Fruit fly (Drosophila melanogaster) whole organism, embryonic: ENCODE results near the gene CG5087.

Source experiments
- ATbp ChIP-seq: fragments of 200-800 bp; sonication (Bioruptor generic); optimal IDR thresholded peaks from 2 replicates; lab custom pipeline; 2017; ENCODE audit warnings: missing biosample characterization, mild to moderate bottlenecking, missing genetic modification characterization, missing genetic modification reagents
- CG10959 ChIP-seq: fragments of 200-800 bp; sonication (Bioruptor generic); IDR thresholded peaks from 2 replicates; pipeline ENCODE4 v1.3.6; 2022; ENCODE audit warnings: missing biosample characterization, missing genetic modification characterization
- CG11456 ChIP-seq: fragments of 200-800 bp; sonication (Bioruptor generic); IDR thresholded peaks from 3 replicates; pipeline ENCODE4 v1.3.6; 2022; ENCODE audit warnings: missing biosample characterization, missing genetic modification characterization
- CG12236 ChIP-seq: fragments of 200-800 bp; sonication (Bioruptor generic); optimal IDR thresholded peaks from 2 replicates; lab custom pipeline; 2016; ENCODE audit warnings: missing biosample characterization, missing genetic modification characterization
- CG13123 ChIP-seq: fragments of 200-800 bp; sonication (Bioruptor generic); optimal IDR thresholded peaks from 2 replicates; lab custom pipeline; 2016; ENCODE audit warnings: missing biosample characterization, missing genetic modification characterization
- CG14860 ChIP-seq: fragments of 200-800 bp; sonication (Bioruptor generic); IDR thresholded peaks from 3 replicates; pipeline ENCODE4 v1.3.6; 2022; ENCODE audit warnings: missing biosample characterization, missing genetic modification characterization; ENCODE audit not compliant: partially characterized antibody
- CG17612 ChIP-seq: fragments of 200-800 bp; sonication (Bioruptor generic); IDR thresholded peaks from 2 replicates; pipeline ENCODE4 v1.3.6; 2022; ENCODE audit warnings: missing biosample characterization, missing genetic modification characterization
- CG3065 ChIP-seq: fragments of 200-800 bp; sonication (Bioruptor generic); optimal IDR thresholded peaks from 2 replicates; lab custom pipeline; 2016; ENCODE audit warnings: missing biosample characterization, missing genetic modification characterization
- CG31441 ChIP-seq: fragments of 200-800 bp; sonication (Bioruptor generic); IDR thresholded peaks from 2 replicates; pipeline ENCODE4 v1.3.6; 2022; ENCODE audit warnings: missing biosample characterization, missing genetic modification characterization
- CG3407 ChIP-seq: fragments of 200-800 bp; sonication (Bioruptor generic); optimal IDR thresholded peaks from 2 replicates; lab custom pipeline; 2018; ENCODE audit warnings: missing biosample characterization, mild to moderate bottlenecking, missing genetic modification characterization
- CG34422 ChIP-seq: fragments of 200-800 bp; sonication (Bioruptor generic); IDR thresholded peaks from 3 replicates; pipeline ENCODE4 v1.3.6; 2022; ENCODE audit warnings: missing biosample characterization, missing genetic modification characterization
- CG3838 ChIP-seq: fragments of 200-800 bp; sonication (Bioruptor generic); optimal IDR thresholded peaks from 3 replicates; lab custom pipeline; 2016; ENCODE audit warnings: missing biosample characterization, missing genetic modification characterization
- CG4730 ChIP-seq: fragments of 200-800 bp; sonication (Bioruptor generic); IDR thresholded peaks from 2 replicates; pipeline ENCODE4 v1.3.6; 2022; ENCODE audit warnings: missing biosample characterization, missing genetic modification characterization
- CG4820 ChIP-seq: fragments of 200-800 bp; sonication (Bioruptor generic); optimal IDR thresholded peaks from 3 replicates; lab custom pipeline; 2016; ENCODE audit warnings: missing biosample characterization, missing genetic modification characterization
- CG4854 ChIP-seq: fragments of 200-800 bp; sonication (Bioruptor generic); optimal IDR thresholded peaks from 2 replicates; lab custom pipeline; 2016; ENCODE audit warnings: missing biosample characterization, missing genetic modification characterization, inconsistent platforms
- CG9797 ChIP-seq: fragments of 200-800 bp; sonication (Bioruptor generic); optimal IDR thresholded peaks from 3 replicates; lab custom pipeline; 2018; ENCODE audit warnings: missing biosample characterization, mild to moderate bottlenecking, missing genetic modification characterization
- CHES-1-like ChIP-seq: fragments of 200-800 bp; sonication (Bioruptor generic); optimal IDR thresholded peaks from 2 replicates; lab custom pipeline; 2016; ENCODE audit warnings: missing biosample characterization, missing genetic modification characterization
- Dref ChIP-seq: fragments of 200-800 bp; sonication (Bioruptor generic); IDR thresholded peaks from 2 replicates; pipeline ENCODE4 v1.3.6; 2022; ENCODE audit warnings: missing biosample characterization, missing genetic modification characterization
- Eip74EF ChIP-seq, 2 experiments: fragments of 200-800 bp in 1 of 2; fragments of >200 bp in 1 of 2; sonication (Bioruptor generic) in 1 of 2; optimal IDR thresholded peaks; 2 replicates each; lab custom pipeline; 2017 to 2019; ENCODE audit warnings: missing biosample characterization in 2 of 2, missing genetic modification characterization in 2 of 2, mild to moderate bottlenecking in 1 of 2, moderate library complexity in 1 of 2
- Ets65A ChIP-seq: fragments of 200-800 bp; sonication (Bioruptor generic); peaks from one replicate; lab custom pipeline; 2016; ENCODE audit warnings: missing biosample characterization, missing genetic modification characterization
- Ets97D ChIP-seq: fragments of 200-800 bp; sonication (Bioruptor generic); optimal IDR thresholded peaks from 3 replicates; lab custom pipeline; 2016; ENCODE audit warnings: missing biosample characterization, missing genetic modification characterization
- Fer2 ChIP-seq: fragments of 200-800 bp; sonication (Bioruptor generic); optimal IDR thresholded peaks from 2 replicates; lab custom pipeline; 2018; ENCODE audit warnings: missing biosample characterization, mild to moderate bottlenecking, missing genetic modification characterization, moderate library complexity
- Hmx ChIP-seq: fragments of 200-800 bp; sonication (Bioruptor generic); optimal IDR thresholded peaks from 2 replicates; lab custom pipeline; 2016; ENCODE audit warnings: missing biosample characterization, missing genetic modification characterization
- Lim3 ChIP-seq: fragments of 200-800 bp; sonication (Bioruptor generic); IDR thresholded peaks from 2 replicates; pipeline ENCODE4 v1.3.6; 2022; ENCODE audit warnings: missing biosample characterization, missing genetic modification characterization
- Myb ChIP-seq: fragments of 200-800 bp; sonication (Bioruptor generic); optimal IDR thresholded peaks from 2 replicates; lab custom pipeline; 2016; ENCODE audit warnings: missing biosample characterization, missing genetic modification characterization
- Oli ChIP-seq: fragments of 200-800 bp; sonication (Bioruptor generic); optimal IDR thresholded peaks from 2 replicates; lab custom pipeline; 2018; ENCODE audit warnings: missing biosample characterization, mild to moderate bottlenecking, missing genetic modification characterization, moderate library complexity
- Opbp ChIP-seq: fragments of 200-800 bp; sonication (Bioruptor generic); IDR thresholded peaks from 3 replicates; pipeline ENCODE4 v1.3.6; 2022; ENCODE audit warnings: missing biosample characterization, missing genetic modification characterization; ENCODE audit not compliant: partially characterized antibody
- PHDP ChIP-seq: fragments of 200-800 bp; sonication (Bioruptor generic); optimal IDR thresholded peaks from 3 replicates; lab custom pipeline; 2018; ENCODE audit warnings: missing biosample characterization, mild to moderate bottlenecking, missing genetic modification characterization, moderate library complexity
- Ptx1 ChIP-seq: fragments of 200-800 bp; sonication (Bioruptor generic); IDR thresholded peaks from 2 replicates; pipeline ENCODE4 v1.3.6; 2022; ENCODE audit warnings: missing biosample characterization, missing genetic modification characterization
- Six4 ChIP-seq: fragments of 200-800 bp; sonication (Bioruptor generic); optimal IDR thresholded peaks from 2 replicates; lab custom pipeline; 2016; ENCODE audit warnings: missing biosample characterization, missing genetic modification characterization
- Spps ChIP-seq: fragments of 200-800 bp; sonication (Bioruptor generic); optimal IDR thresholded peaks from 2 replicates; lab custom pipeline; 2018; ENCODE audit warnings: missing biosample characterization, mild to moderate bottlenecking, missing genetic modification characterization
- Vsx1 ChIP-seq: fragments of 200-800 bp; sonication (Bioruptor generic); optimal IDR thresholded peaks from 2 replicates; lab custom pipeline; 2017; ENCODE audit warnings: missing biosample characterization, mild to moderate bottlenecking, missing genetic modification characterization, missing genetic modification reagents
- amos ChIP-seq: fragments of 200-800 bp; sonication (Bioruptor generic); IDR thresholded peaks from 2 replicates; pipeline ENCODE4 v1.3.6; 2022; ENCODE audit warnings: missing biosample characterization, missing genetic modification characterization; ENCODE audit not compliant: partially characterized antibody
- ato ChIP-seq: fragments of 200-800 bp; sonication (Bioruptor generic); IDR thresholded peaks from 2 replicates; pipeline ENCODE4 v1.3.6; 2022; ENCODE audit warnings: missing biosample characterization, missing genetic modification characterization; ENCODE audit not compliant: partially characterized antibody
- ci ChIP-seq: fragments of 200-800 bp; sonication (Bioruptor generic); IDR thresholded peaks from 3 replicates; pipeline ENCODE4 v1.3.6; 2022; ENCODE audit warnings: missing biosample characterization, missing genetic modification characterization
- crc ChIP-seq: fragments of 200-800 bp; sonication (Bioruptor generic); optimal IDR thresholded peaks from 2 replicates; lab custom pipeline; 2016; ENCODE audit warnings: missing biosample characterization, missing genetic modification characterization
- disco-r ChIP-seq: fragments of 200-800 bp; sonication (Bioruptor generic); optimal IDR thresholded peaks from 2 replicates; lab custom pipeline; 2016; ENCODE audit warnings: missing biosample characterization, missing genetic modification characterization
- eve ChIP-seq, 2 experiments: fragments of >200 bp; optimal IDR thresholded peaks; 2 replicates each; lab custom pipeline; 2017; ENCODE audit warnings: missing biosample characterization in 2 of 2, missing genetic modification characterization in 2 of 2
- ewg ChIP-seq: fragments of 200-800 bp; sonication (Bioruptor generic); optimal IDR thresholded peaks from 3 replicates; lab custom pipeline; 2017; ENCODE audit warnings: mild to moderate bottlenecking, missing biosample characterization, missing genetic modification reagents, missing genetic modification characterization
- ftz-f1 ChIP-seq: fragments of 200-800 bp; sonication (Bioruptor generic); optimal IDR thresholded peaks from 2 replicates; lab custom pipeline; 2016; ENCODE audit warnings: missing biosample characterization, missing genetic modification characterization
- gem ChIP-seq: fragments of 200-800 bp; sonication (Bioruptor generic); optimal IDR thresholded peaks from 2 replicates; lab custom pipeline; 2019; ENCODE audit warnings: missing biosample characterization, mild to moderate bottlenecking, missing genetic modification characterization, moderate library complexity
- hkb ChIP-seq, 2 experiments: fragments of 200-800 bp in 1 of 2; fragments of >200 bp in 1 of 2; sonication (Bioruptor generic) in 1 of 2; IDR thresholded peaks in 1 of 2; optimal IDR thresholded peaks in 1 of 2; 2 replicates each; pipeline versions ENCODE4 v1.3.6 to Lab custom; 2017 to 2022; ENCODE audit warnings: missing biosample characterization in 1 of 2, missing genetic modification characterization in 1 of 2
- ind ChIP-seq: fragments of 200-800 bp; sonication (Bioruptor generic); optimal IDR thresholded peaks from 3 replicates; lab custom pipeline; 2016; ENCODE audit warnings: missing biosample characterization, missing genetic modification characterization
- nmo ChIP-seq: fragments of 200-800 bp; sonication (Bioruptor generic); optimal IDR thresholded peaks from 2 replicates; lab custom pipeline; 2018; ENCODE audit warnings: missing biosample characterization, mild to moderate bottlenecking, missing genetic modification characterization, moderate library complexity
- pros ChIP-seq: fragments of 200-800 bp; sonication (Bioruptor generic); optimal IDR thresholded peaks from 3 replicates; lab custom pipeline; 2019; ENCODE audit warnings: missing biosample characterization, mild to moderate bottlenecking, missing genetic modification characterization, moderate library complexity
- so ChIP-seq: fragments of 200-800 bp; sonication (Bioruptor generic); IDR thresholded peaks from 3 replicates; pipeline ENCODE4 v1.3.6; 2022; ENCODE audit warnings: missing biosample characterization, missing genetic modification characterization
- tin ChIP-seq: fragments of 200-800 bp; sonication (Bioruptor generic); optimal IDR thresholded peaks from 3 replicates; lab custom pipeline; 2016; ENCODE audit warnings: missing biosample characterization, missing genetic modification characterization
- tll ChIP-seq, 2 experiments: fragments of 200-800 bp in 1 of 2; fragments of >200 bp in 1 of 2; sonication (Bioruptor generic) in 1 of 2; optimal IDR thresholded peaks; 2 replicates each; lab custom pipeline; 2017 to 2019; ENCODE audit warnings: missing biosample characterization in 2 of 2, missing genetic modification characterization in 2 of 2, mild to moderate bottlenecking in 1 of 2, moderate library complexity in 1 of 2
- tx ChIP-seq: fragments of 200-800 bp; sonication (Bioruptor generic); optimal IDR thresholded peaks from 2 replicates; lab custom pipeline; 2016; ENCODE audit warnings: missing biosample characterization, missing genetic modification characterization
- zf30C ChIP-seq: fragments of 200-800 bp; sonication (Bioruptor generic); optimal IDR thresholded peaks from 3 replicates; lab custom pipeline; 2018; ENCODE audit warnings: missing biosample characterization, mild to moderate bottlenecking, missing genetic modification characterization

The CG5087 gene

dm6 chr3L:9045318-9045717 is 47.3 kb downstream of the CG5087 start (continued):
- TF ChIP-seq PHDP (tag; lab: Kevin White, UChicago) (peak; percentile 6), CG13123 (no peak), Opbp (GFP tag; lab: Robert Waterston, UW) (no peak), ATbp (GFP tag; lab: Kevin White, UChicago) (peak; percentile 38), nmo (GFP tag; lab: Kevin White, UChicago) (peak; percentile 49), pros (GFP tag; lab: Kevin White, UChicago) (no peak), CG3838 (GFP tag; lab: Kevin White, UChicago) (no peak), Eip74EF (GFP tag; optimal IDR thresholded peaks at IDR 0.05; lab: Kevin White, UChicago) (peak in 1 of 2 experiments; percentile 50), CG11456 (GFP tag; lab: Robert Waterston, UW) (peak; percentile 64; the same call in 1 of the 3 replicates), Myb (peak; percentile 10), CG4854 (peak; percentile 30), zf30C (GFP tag; lab: Kevin White, UChicago) (peak; percentile 78), Dref (GFP tag; lab: Robert Waterston, UW) (no peak), CG4820 (GFP tag; lab: Kevin White, UChicago) (peak; percentile 68), CG3065 (GFP tag; lab: Kevin White, UChicago) (no peak), Lim3 (no peak), eve (GFP tag; optimal IDR thresholded peaks at IDR 0.05; lab: Kevin White, UChicago) (peak in 1 of 2 experiments; percentile 59), tin (GFP tag; lab: Kevin White, UChicago) (peak; percentile 75), Spps (tag; lab: Kevin White, UChicago) (peak; percentile 37), Ets97D (GFP tag; lab: Kevin White, UChicago) (peak; percentile 15), CG17612 (GFP tag; lab: Robert Waterston, UW) (no peak), Fer2 (tag; lab: Kevin White, UChicago) (no peak), ato (GFP tag; lab: Robert Waterston, UW) (no peak), CHES-1-like (GFP tag; lab: Kevin White, UChicago) (no peak), Hmx (GFP tag; lab: Kevin White, UChicago) (no peak), tx (no peak), Ptx1 (GFP tag; lab: Robert Waterston, UW) (peak; percentile 80), tll (GFP tag; optimal IDR thresholded peaks at IDR 0.05; lab: Kevin White, UChicago) (peak in 1 of 2 experiments; percentile 33), Oli (peak; percentile 47), CG31441 (GFP tag; lab: Robert Waterston, UW) (peak; percentile 70), CG34422 (peak; percentile 57; the same call in 2 of the 3 replicates), disco-r (GFP tag; lab: Kevin White, UChicago) (no peak), CG10959 (GFP tag; lab: Robert Waterston, UW) (peak; percentile 49; the same call in 1 of the 2 replicates), Six4 (peak; percentile 53), CG14860 (no peak), ewg (GFP tag; lab: Kevin White, UChicago) (peak; percentile 31), ftz-f1 (no peak), ind (GFP tag; lab: Kevin White, UChicago) (peak; percentile 62), gem (peak; percentile 67), CG4730 (GFP tag; lab: Robert Waterston, UW) (peak; percentile 75), CG12236 (peak; percentile 34), hkb (optimal IDR thresholded peaks at IDR 0.05; lab: Kevin White, UChicago) (no peak), hkb (GFP tag; IDR thresholded peaks at IDR 0.05; lab: Robert Waterston, UW) (peak; percentile 90), so (GFP tag; lab: Robert Waterston, UW) (peak; percentile 61; the same call in 2 of the 3 replicates), crc (GFP tag; lab: Kevin White, UChicago) (peak; percentile 0), amos (no peak), CG9797 (GFP tag; lab: Kevin White, UChicago) (no peak), Ets65A (peak; percentile 97), Vsx1 (no peak), CG3407 (peak; percentile 6), ci (GFP tag; lab: Robert Waterston, UW) (peak; percentile 86)
